Fruit fly (Drosophila melanogaster): Measurements from ENCODE around the gene CG2202.
A peak's percentile ranks its signal among the peaks of the same experiment; 100 is the strongest.

dm6 chrX:10815511-10816080, 33.0 kb upstream of the CG2202 start:
- TF ChIP-seq ttk (optimal IDR thresholded peaks at IDR 0.05) (no peak), h (optimal IDR thresholded peaks at IDR 0.05) (no peak), Myc (optimal IDR thresholded peaks at IDR 0.05) (no peak), psq (optimal IDR thresholded peaks at IDR 0.05) (peak; percentile 41)

Data from Kc167 (cell line).